Worm (Caenorhabditis elegans): Measurements from ENCODE around the gene Y41C4A.32.

The Y41C4A.32 gene

ce11 chrIII:11721405-11721804 lies at the start of gene Y41C4A.32:
Gene Y41C4A.32 (plus strand): TSS chrIII:11721706.
- TF ChIP-seq nhr-43 (tag; optimal IDR thresholded peaks at IDR 0.05; ENCODE audit: poor library complexity, severe bottlenecking) = no peak
- TF ChIP-seq lin-39 (tag; optimal IDR thresholded peaks at IDR 0.05) = no peak

DNA sequence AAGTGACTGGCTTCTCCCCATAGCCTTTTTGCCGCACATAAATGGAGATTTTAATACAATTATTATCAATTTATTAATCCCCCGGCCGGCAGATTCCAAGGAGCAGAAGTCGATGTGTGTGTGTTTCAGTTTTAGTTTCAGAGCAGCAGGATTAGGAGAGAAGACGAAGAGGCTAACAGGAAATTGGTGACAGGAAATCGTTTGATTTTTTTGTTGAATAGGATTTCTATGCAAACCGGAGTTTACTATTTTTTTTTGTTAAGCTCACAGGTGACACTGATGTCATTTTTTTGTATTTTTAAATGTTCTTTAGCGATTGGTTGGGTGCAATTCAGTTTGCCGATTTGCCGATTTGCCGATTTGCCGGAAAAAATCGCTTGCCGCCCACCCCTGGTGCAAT lies 41.0 kb upstream of the Y41C4A.32 start:
- no peak for TF ChIP-seq elt-2 (tag; optimal IDR thresholded peaks at IDR 0.05)
- TF ChIP-seq nhr-12 (tag; optimal IDR thresholded peaks at IDR 0.05) = no peak

ce11 chrIII:11681461-11682014 lies 40.0 kb upstream of the Y41C4A.32 start:
- TF ChIP-seq daf-12 (tag; optimal IDR thresholded peaks at IDR 0.05) (no peak), lsy-12 (tag; optimal IDR thresholded peaks at IDR 0.05) (no peak), fkh-10 (GFP tag; optimal IDR thresholded peaks at IDR 0.05) (no peak)

DNA sequence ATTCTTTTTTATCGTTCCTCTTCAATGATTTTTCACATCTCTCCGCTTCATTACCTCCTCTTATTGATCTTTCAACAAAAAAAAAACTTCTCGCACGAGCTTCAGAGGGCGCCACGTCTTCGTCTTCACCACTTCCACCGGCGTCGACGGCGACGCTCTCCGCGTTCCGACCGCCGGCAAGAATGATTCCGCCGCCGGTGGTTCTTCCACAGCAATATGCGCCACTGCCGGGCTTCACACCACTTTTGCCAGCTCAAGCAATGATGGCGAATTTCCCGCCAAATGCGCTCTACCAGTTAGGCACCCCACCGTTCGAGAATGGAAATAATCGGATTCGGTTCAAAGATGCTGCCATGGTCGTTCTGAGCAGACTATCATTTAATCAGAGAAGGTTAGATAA lies 38.5 kb upstream of the Y41C4A.32 start:
- TF ChIP-seq elt-2 (tag; optimal IDR thresholded peaks at IDR 0.05) (no peak), sea-2 (GFP tag; optimal IDR thresholded peaks at IDR 0.05) (no peak), nhr-12 (tag; optimal IDR thresholded peaks at IDR 0.05) (no peak), nhr-237 (tag; optimal IDR thresholded peaks at IDR 0.05) (no peak), unc-39 (tag; optimal IDR thresholded peaks at IDR 0.05) (no peak), nhr-76 (tag; optimal IDR thresholded peaks at IDR 0.05) (no peak), mdl-1 (tag; optimal IDR thresholded peaks at IDR 0.05) (no peak), pqm-1 (tag; optimal IDR thresholded peaks at IDR 0.05) (no peak), elt-3 (tag; optimal IDR thresholded peaks at IDR 0.05) (no peak), lin-15B (tag; optimal IDR thresholded peaks at IDR 0.05) (no peak), ztf-11 (tag; optimal IDR thresholded peaks at IDR 0.05) (no peak), fos-1 (tag; optimal IDR thresholded peaks at IDR 0.05) (no peak)

ce11 chrIII:11683790-11684189 lies 37.7 kb upstream of the Y41C4A.32 start:
- TF ChIP-seq fkh-2 (tag; optimal IDR thresholded peaks at IDR 0.05) = no peak
- peak; percentile 56 for TF ChIP-seq tbx-2 (tag; optimal IDR thresholded peaks at IDR 0.05)
- no peak for TF ChIP-seq elt-3 (tag; optimal IDR thresholded peaks at IDR 0.05)
- no peak for TF ChIP-seq nhr-77 (tag; optimal IDR thresholded peaks at IDR 0.05)

DNA sequence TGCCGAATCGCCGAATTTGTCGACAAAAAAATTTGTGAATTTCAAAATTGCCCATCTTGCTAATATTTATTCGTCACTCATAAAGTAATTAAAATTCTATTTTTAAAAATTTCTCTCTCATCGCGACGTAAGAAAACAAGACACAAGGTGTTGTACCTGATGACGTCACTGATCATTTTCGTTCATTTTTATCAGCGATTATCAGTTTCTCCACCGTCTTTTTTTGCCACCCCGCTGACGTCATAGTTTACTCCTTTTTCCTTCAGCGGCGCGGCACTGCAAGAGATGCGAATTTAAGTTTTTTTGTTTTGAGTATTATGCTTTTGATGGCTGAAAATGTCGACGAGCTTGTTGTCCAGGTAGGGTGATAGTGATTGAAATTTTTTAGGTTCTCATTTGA lies 36.7 kb upstream of the Y41C4A.32 start:
- TF ChIP-seq snpc-4 (tag; optimal IDR thresholded peaks at IDR 0.05) = no peak
- no peak for TF ChIP-seq fkh-10 (GFP tag; optimal IDR thresholded peaks at IDR 0.05)
- no peak for TF ChIP-seq sea-2 (GFP tag; optimal IDR thresholded peaks at IDR 0.05)
- TF ChIP-seq nhr-77 (tag; optimal IDR thresholded peaks at IDR 0.05) = no peak
- no peak for TF ChIP-seq R02D3.7 (tag; optimal IDR thresholded peaks at IDR 0.05)
- no peak for TF ChIP-seq lin-15B (tag; optimal IDR thresholded peaks at IDR 0.05)
- peak; percentile 31 for TF ChIP-seq pha-4 (tag; optimal IDR thresholded peaks at IDR 0.05)
- TF ChIP-seq jun-1 (tag; optimal IDR thresholded peaks at IDR 0.05) = peak; percentile 30
- TF ChIP-seq lsy-12 (tag; optimal IDR thresholded peaks at IDR 0.05) = no peak
- TF ChIP-seq nhr-11 (tag; optimal IDR thresholded peaks at IDR 0.05) = no peak
- TF ChIP-seq nhr-67 (tag; optimal IDR thresholded peaks at IDR 0.05) = no peak
- no peak for TF ChIP-seq eor-1 (tag; optimal IDR thresholded peaks at IDR 0.05)
- no peak for TF ChIP-seq nhr-23 (tag; optimal IDR thresholded peaks at IDR 0.05)
- no peak for TF ChIP-seq nhr-12 (tag; optimal IDR thresholded peaks at IDR 0.05)
- TF ChIP-seq ceh-28 (tag; optimal IDR thresholded peaks at IDR 0.05) = peak; percentile 4
- peak; percentile 73 for TF ChIP-seq pqm-1 (tag; optimal IDR thresholded peaks at IDR 0.05)
- TF ChIP-seq elt-2 (tag; optimal IDR thresholded peaks at IDR 0.05) = peak; percentile 92
- no peak for TF ChIP-seq unc-39 (tag; optimal IDR thresholded peaks at IDR 0.05)
- no peak for TF ChIP-seq mml-1 (tag; optimal IDR thresholded peaks at IDR 0.05)
- no peak for TF ChIP-seq hmg-11 (tag; optimal IDR thresholded peaks at IDR 0.05)

DNA sequence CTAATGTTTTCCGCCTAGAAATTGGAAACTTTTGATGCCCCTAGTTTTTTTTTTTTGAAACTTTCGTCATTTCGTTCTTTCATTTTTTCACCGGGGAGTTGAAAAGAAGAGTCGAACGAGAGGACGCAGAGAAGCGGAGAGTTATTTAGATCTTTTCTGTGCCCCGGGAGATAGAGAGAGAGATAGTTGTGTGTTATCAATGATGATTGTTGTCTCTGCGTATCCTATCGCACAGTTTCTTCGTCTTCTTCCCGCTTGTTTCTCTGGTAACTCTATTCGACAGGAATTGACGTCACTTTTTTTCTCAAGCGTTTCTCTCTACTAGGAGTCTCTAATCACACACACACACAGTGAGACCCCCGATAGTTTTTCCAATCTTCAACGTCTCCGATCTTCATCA lies 32.2 kb upstream of the Y41C4A.32 start:
- peak; percentile 5 for TF ChIP-seq unc-62 (GFP tag; optimal IDR thresholded peaks at IDR 0.05)
- no peak for TF ChIP-seq ceh-16 (tag; optimal IDR thresholded peaks at IDR 0.05)
- TF ChIP-seq fos-1 (tag; optimal IDR thresholded peaks at IDR 0.05) = no peak
- no peak for TF ChIP-seq daf-12 (tag; optimal IDR thresholded peaks at IDR 0.05)
- TF ChIP-seq jun-1 (tag; optimal IDR thresholded peaks at IDR 0.05) = peak; percentile 92
- peak in 2 of 3 experiments; percentile 19 to 78 for TF ChIP-seq elt-3 (tag; optimal IDR thresholded peaks at IDR 0.05)
- TF ChIP-seq nhr-12 (tag; optimal IDR thresholded peaks at IDR 0.05) = no peak
- TF ChIP-seq ama-1 (optimal IDR thresholded peaks at IDR 0.05) = peak; percentile 3
- TF ChIP-seq fkh-2 (tag; optimal IDR thresholded peaks at IDR 0.05) = no peak
- TF ChIP-seq snpc-4 (tag; optimal IDR thresholded peaks at IDR 0.05) = no peak
- no peak for TF ChIP-seq nhr-77 (tag; optimal IDR thresholded peaks at IDR 0.05)
- TF ChIP-seq ceh-9 (tag; optimal IDR thresholded peaks at IDR 0.05) = no peak
- peak; percentile 78 for TF ChIP-seq pha-4 (tag; optimal IDR thresholded peaks at IDR 0.05)
- no peak for TF ChIP-seq mml-1 (tag; optimal IDR thresholded peaks at IDR 0.05)
- TF ChIP-seq zag-1 (tag; optimal IDR thresholded peaks at IDR 0.05) = no peak
- no peak for TF ChIP-seq nhr-25 (tag; optimal IDR thresholded peaks at IDR 0.05)
- peak; percentile 8 for TF ChIP-seq lin-15B (tag; optimal IDR thresholded peaks at IDR 0.05)
- peak; percentile 96 for TF ChIP-seq elt-2 (tag; optimal IDR thresholded peaks at IDR 0.05)
- no peak for TF ChIP-seq ztf-4 (tag; optimal IDR thresholded peaks at IDR 0.05)
- peak; percentile 67 for TF ChIP-seq nhr-23 (tag; optimal IDR thresholded peaks at IDR 0.05)
- no peak for TF ChIP-seq aly-2 (tag; optimal IDR thresholded peaks at IDR 0.05)
- TF ChIP-seq ceh-28 (tag; optimal IDR thresholded peaks at IDR 0.05) = no peak
- no peak for TF ChIP-seq egl-5 (tag; optimal IDR thresholded peaks at IDR 0.05)
- TF ChIP-seq fkh-10 (GFP tag; optimal IDR thresholded peaks at IDR 0.05) = no peak

All from whole organism, L3 larva.